Fruit fly (Drosophila melanogaster) whole organism, pupa: Measurements from ENCODE around the gene sowi.

ENCODE experiments used
- CG10348 ChIP-seq: fragments of 200-800 bp; sonication (Bioruptor generic); IDR thresholded peaks from 2 replicates; pipeline ENCODE4 v1.3.6; 2022; ENCODE audit warnings: missing biosample characterization, missing genetic modification characterization
- CG12605 ChIP-seq: fragments of 200-800 bp; sonication (Bioruptor generic); IDR thresholded peaks from 2 replicates; pipeline ENCODE4 v1.3.6; 2022; ENCODE audit warnings: missing biosample characterization, missing genetic modification characterization
- CG13204 ChIP-seq: fragments of 200-800 bp; sonication (Bioruptor generic); optimal IDR thresholded peaks from 2 replicates; lab custom pipeline; 2018; ENCODE audit warnings: missing biosample characterization, mild to moderate bottlenecking, missing genetic modification characterization, moderate library complexity
- CG15710 ChIP-seq: fragments of 200-800 bp; sonication (Bioruptor generic); optimal IDR thresholded peaks from 2 replicates; lab custom pipeline; 2018; ENCODE audit warnings: missing biosample characterization, mild to moderate bottlenecking, missing genetic modification characterization, moderate library complexity
- CG17806 ChIP-seq: fragments of 200-800 bp; sonication (Bioruptor generic); optimal IDR thresholded peaks from 2 replicates; lab custom pipeline; 2018; ENCODE audit warnings: missing biosample characterization, mild to moderate bottlenecking, missing genetic modification characterization, moderate library complexity
- CG32121 ChIP-seq: fragments of 200-800 bp; sonication (Bioruptor generic); IDR thresholded peaks from 2 replicates; pipeline ENCODE4 v1.3.6; 2022; ENCODE audit warnings: missing biosample characterization, missing genetic modification characterization
- CG34367 ChIP-seq: fragments of 200-800 bp; sonication (Bioruptor generic); optimal IDR thresholded peaks from 2 replicates; lab custom pipeline; 2018; ENCODE audit warnings: missing biosample characterization, mild to moderate bottlenecking, missing genetic modification characterization
- CG4496 ChIP-seq: fragments of 200-800 bp; sonication (Bioruptor generic); IDR thresholded peaks from 3 replicates; pipeline ENCODE4 v1.3.6; 2022; ENCODE audit warnings: missing biosample characterization, missing genetic modification characterization
- CG8159 ChIP-seq: fragments of 200-800 bp; sonication (Bioruptor generic); optimal IDR thresholded peaks from 3 replicates; lab custom pipeline; 2018; ENCODE audit warnings: missing biosample characterization, mild to moderate bottlenecking, missing genetic modification characterization, moderate library complexity
- CG8301 ChIP-seq: fragments of 200-800 bp; sonication (Bioruptor generic); optimal IDR thresholded peaks from 2 replicates; lab custom pipeline; 2018; ENCODE audit warnings: missing biosample characterization, mild to moderate bottlenecking, missing genetic modification characterization
- CG9948 ChIP-seq: fragments of 200-800 bp; sonication (Bioruptor generic); optimal IDR thresholded peaks from 2 replicates; lab custom pipeline; 2018; ENCODE audit warnings: missing biosample characterization, mild to moderate bottlenecking, missing genetic modification characterization, moderate library complexity
- D1 ChIP-seq: fragments of 200-800 bp; sonication (Bioruptor generic); optimal IDR thresholded peaks from 2 replicates; lab custom pipeline; 2018; ENCODE audit warnings: missing biosample characterization, mild to moderate bottlenecking, missing genetic modification characterization, moderate library complexity
- EcR ChIP-seq: fragments of 200-800 bp; sonication (Bioruptor generic); optimal IDR thresholded peaks from 3 replicates; lab custom pipeline; 2019; ENCODE audit warnings: missing biosample characterization, missing genetic modification characterization, mild to moderate bottlenecking, moderate library complexity, missing genetic modification reagents
- Ets98B ChIP-seq: fragments of 200-800 bp; sonication (Bioruptor generic); IDR thresholded peaks from 2 replicates; pipeline ENCODE4 v1.3.6; 2022; ENCODE audit warnings: missing biosample characterization, missing genetic modification characterization
- Pif1A ChIP-seq: fragments of 200-800 bp; sonication (Bioruptor generic); optimal IDR thresholded peaks from 3 replicates; lab custom pipeline; 2016; ENCODE audit warnings: missing biosample characterization, missing genetic modification characterization
- Pif1B ChIP-seq: fragments of 200-800 bp; sonication (Bioruptor generic); optimal IDR thresholded peaks from 3 replicates; lab custom pipeline; 2016; ENCODE audit warnings: missing biosample characterization, missing genetic modification characterization
- Snoo ChIP-seq: fragments of 200-800 bp; sonication (Bioruptor generic); optimal IDR thresholded peaks from 3 replicates; lab custom pipeline; 2017; ENCODE audit warnings: missing biosample characterization, mild to moderate bottlenecking, missing genetic modification characterization, inconsistent platforms
- fd96Ca ChIP-seq: fragments of 200-800 bp; sonication (Bioruptor generic); IDR thresholded peaks from 3 replicates; pipeline ENCODE4 v1.3.6; 2022; ENCODE audit warnings: missing biosample characterization, missing genetic modification characterization
- gl ChIP-seq: fragments of 200-800 bp; sonication (Bioruptor generic); optimal IDR thresholded peaks from 2 replicates; lab custom pipeline; 2018; ENCODE audit warnings: missing biosample characterization, mild to moderate bottlenecking, missing genetic modification characterization
- rn ChIP-seq: fragments of 200-800 bp; sonication (Bioruptor generic); IDR thresholded peaks from 2 replicates; pipeline ENCODE4 v1.3.6; 2022; ENCODE audit warnings: missing biosample characterization, missing genetic modification characterization

sowi gene

dm6 chr3R:6593068-6593567 is 34.6 kb downstream of the sowi start, which contains the start of gene dpr11:
dpr11 (minus strand) TSS chr3R:6593330.
- TF ChIP-seq CG10348 (GFP tag; lab: Robert Waterston, UW) (no peak), Pif1B (GFP tag; lab: Kevin White, UChicago) (no peak), CG15710 (tag; lab: Kevin White, UChicago) (no peak), rn (GFP tag; lab: Robert Waterston, UW) (no peak), CG17806 (tag; lab: Kevin White, UChicago) (no peak), CG8159 (tag; lab: Kevin White, UChicago) (no peak), CG8301 (tag; lab: Kevin White, UChicago) (no peak), CG12605 (GFP tag; lab: Robert Waterston, UW) (no peak), Snoo (no peak), D1 (tag; lab: Kevin White, UChicago) (no peak), CG34367 (no peak), EcR (no peak), Pif1A (no peak), fd96Ca (no peak), CG9948 (tag; lab: Kevin White, UChicago) (no peak)

dm6 chr3R:6580484-6580883 is 47.2 kb downstream of the sowi start, which contains the start of gene CG2336:
CG2336 (plus strand) TSS chr3R:6580784.
- no peak for TF ChIP-seq rn (GFP tag; lab: Robert Waterston, UW)
- no peak for TF ChIP-seq CG13204 (GFP tag; lab: Kevin White, UChicago)
- TF ChIP-seq D1 (tag; lab: Kevin White, UChicago), result no peak
- no peak for TF ChIP-seq CG15710 (tag; lab: Kevin White, UChicago)
- TF ChIP-seq EcR, result no peak
- TF ChIP-seq Pif1B (GFP tag; lab: Kevin White, UChicago), result no peak
- no peak for TF ChIP-seq CG10348 (GFP tag; lab: Robert Waterston, UW)
- no peak for TF ChIP-seq CG4496
- TF ChIP-seq gl, result no peak
- no peak for TF ChIP-seq fd96Ca
- TF ChIP-seq CG9948 (tag; lab: Kevin White, UChicago), result no peak
- no peak for TF ChIP-seq CG32121
- TF ChIP-seq CG8301 (tag; lab: Kevin White, UChicago), result no peak
- no peak for TF ChIP-seq Ets98B (GFP tag; lab: Robert Waterston, UW)
- TF ChIP-seq CG8159 (tag; lab: Kevin White, UChicago), result no peak
- no peak for TF ChIP-seq Pif1A
